Fruit fly (Drosophila melanogaster): ENCODE measurements around the gene koko.

dm6 chr3R:18422446-18422845 lies 19.6 kb downstream of the koko start:
- TF ChIP-seq CG11762 (GFP tag; optimal IDR thresholded peaks at IDR 0.05; ENCODE audit: insufficient read depth) (no peak), fd85E (GFP tag; optimal IDR thresholded peaks at IDR 0.05) (no peak), CG6854 (GFP tag; optimal IDR thresholded peaks at IDR 0.05) (no peak), CG15336 (GFP tag; IDR thresholded peaks at IDR 0.05) (no peak), Eip78C (GFP tag) (no peak), svp (GFP tag) (no peak), Sox15 (GFP tag; optimal IDR thresholded peaks at IDR 0.05) (no peak), CG6808 (GFP tag; optimal IDR thresholded peaks at IDR 0.05) (no peak), CG4318 (GFP tag; optimal IDR thresholded peaks at IDR 0.05) (no peak), CG8632 (GFP tag; optimal IDR thresholded peaks at IDR 0.05) (no peak), CG8319 (GFP tag; optimal IDR thresholded peaks at IDR 0.05) (no peak)
